Fruit fly (Drosophila melanogaster) whole organism, embryonic: ENCODE measurements around the gene CG15254.

Experiments
- CG12236 ChIP-seq: fragments of 200-800 bp; sonication (Bioruptor generic); optimal IDR thresholded peaks from 2 replicates; lab custom pipeline; 2016; ENCODE audit warnings: missing biosample characterization, missing genetic modification characterization
- CG3281 ChIP-seq: fragments of 200-800 bp; sonication (Bioruptor generic); optimal IDR thresholded peaks from 3 replicates; lab custom pipeline; 2017; ENCODE audit warnings: missing biosample characterization, mild to moderate bottlenecking, missing genetic modification characterization
- CG7271 ChIP-seq: fragments of 200-800 bp; sonication (Bioruptor generic); optimal IDR thresholded peaks from 2 replicates; lab custom pipeline; 2018; ENCODE audit warnings: missing biosample characterization, mild to moderate bottlenecking, missing genetic modification characterization, moderate library complexity
- CG8290 ChIP-seq, 3 experiments: fragments of 200-800 bp; sonication (Bioruptor generic); optimal IDR thresholded peaks; 2 replicates each; lab custom pipeline; 2016 to 2019; ENCODE audit warnings: missing biosample characterization in 3 of 3, missing genetic modification characterization in 3 of 3, mild to moderate bottlenecking in 2 of 3, moderate library complexity in 1 of 3
- ara ChIP-seq: fragments of 200-800 bp; sonication (Bioruptor generic); IDR thresholded peaks from 2 replicates; pipeline ENCODE4 v1.3.6; 2022; ENCODE audit warnings: missing biosample characterization, missing genetic modification characterization

- TF ChIP-seq CG8290 (GFP tag; optimal IDR thresholded peaks at IDR 0.05; lab: Kevin White, UChicago) (no peak), CG8290 (tag; optimal IDR thresholded peaks at IDR 0.05; lab: Kevin White, UChicago) (no peak), CG12236 (no peak), CG7271 (no peak), CG3281 (GFP tag; lab: Kevin White, UChicago) (no peak), ara (GFP tag; lab: Robert Waterston, UW) (no peak)
These were observed 29.2 kb upstream of the CG15254 start for dm6 chr2L:15643791-15644190.
